Worm (Caenorhabditis elegans) whole organism, L2 larva: Measurements from ENCODE around the gene srt-48.
A peak's percentile ranks its signal among the peaks of the same experiment; 100 is the strongest.

Experiments
- ceh-82 ChIP-seq: fragments of 150-350 bp; optimal IDR thresholded peaks from 2 replicates; lab custom pipeline; 2014; ENCODE audit warnings: missing biosample characterization, missing genetic modification characterization
- egl-27 ChIP-seq: sonication (generic microtip); optimal IDR thresholded peaks from 3 replicates; lab custom pipeline; 2017; ENCODE audit warnings: missing biosample characterization, missing genetic modification reagents, missing genetic modification characterization
- elt-1 ChIP-seq: fragments of 150-350 bp; optimal IDR thresholded peaks from 2 replicates; lab custom pipeline; 2014; ENCODE audit warnings: missing biosample characterization, missing genetic modification characterization
- gmeb-1 ChIP-seq: fragments of 150-350 bp; optimal IDR thresholded peaks from 2 replicates; lab custom pipeline; 2014; ENCODE audit warnings: missing biosample characterization, missing genetic modification characterization
- mdl-1 ChIP-seq, 2 experiments: fragments of 150-350 bp in 1 of 2; sonication (generic microtip) in 1 of 2; optimal IDR thresholded peaks; 2 replicates each; lab custom pipeline; 2017; ENCODE audit warnings: missing biosample characterization in 2 of 2, missing genetic modification characterization in 2 of 2
- nhr-10 ChIP-seq: sonication (generic microtip); optimal IDR thresholded peaks from 2 replicates; lab custom pipeline; 2017; ENCODE audit warnings: missing biosample characterization, missing genetic modification characterization
- nhr-11 ChIP-seq: fragments of 150-350 bp; optimal IDR thresholded peaks from 2 replicates; lab custom pipeline; 2014; ENCODE audit warnings: missing biosample characterization, missing genetic modification characterization
- nhr-12 ChIP-seq: fragments of 150-350 bp; optimal IDR thresholded peaks from 2 replicates; lab custom pipeline; 2014; ENCODE audit warnings: missing biosample characterization, missing genetic modification characterization
- nhr-23 ChIP-seq: fragments of 150-350 bp; optimal IDR thresholded peaks from 2 replicates; lab custom pipeline; 2014; ENCODE audit warnings: missing biosample characterization, missing genetic modification reagents, missing genetic modification characterization
- nhr-77 ChIP-seq: fragments of 150-350 bp; optimal IDR thresholded peaks from 2 replicates; lab custom pipeline; 2014; ENCODE audit warnings: missing biosample characterization, missing genetic modification characterization
- snpc-4 ChIP-seq: fragments of 150-350 bp; optimal IDR thresholded peaks from 2 replicates; lab custom pipeline; 2014; ENCODE audit warnings: missing biosample characterization, missing genetic modification characterization
- ztf-11 ChIP-seq: sonication (generic microtip); optimal IDR thresholded peaks from 2 replicates; lab custom pipeline; 2017; ENCODE audit warnings: missing biosample characterization, missing genetic modification characterization
- ztf-4 ChIP-seq: fragments of 150-350 bp; optimal IDR thresholded peaks from 2 replicates; lab custom pipeline; 2014; ENCODE audit warnings: missing biosample characterization, missing genetic modification characterization

ce11 chrIV:15028891-15029290, 39.8 kb downstream of the srt-48 start, which contains the start of gene Y41E3.8:
- TF ChIP-seq nhr-12 (tag; lab: Kevin White, UChicago) (no peak), nhr-23 (tag; lab: Kevin White, UChicago) (no peak), nhr-77 (tag; lab: Kevin White, UChicago) (no peak), ztf-4 (no peak), mdl-1 (tag; optimal IDR thresholded peaks at IDR 0.05; lab: Kevin White, UChicago) (peak in 1 of 2 experiments; percentile 8), nhr-10 (no peak), ztf-11 (tag; lab: Kevin White, UChicago) (no peak), snpc-4 (no peak), gmeb-1 (tag; lab: Kevin White, UChicago) (peak; percentile 55), ceh-82 (no peak), elt-1 (tag; lab: Kevin White, UChicago) (no peak), egl-27 (no peak), nhr-11 (tag; lab: Kevin White, UChicago) (no peak)
